Fruit fly (Drosophila melanogaster) ovary, adult (tissue): ENCODE data around the gene CG6770.

ENCODE experiments used
- CG17801 ChIP-seq: fragments of 200-800 bp; optimal IDR thresholded peaks from 2 replicates; lab custom pipeline; 2019; ENCODE audit warnings: missing biosample characterization, mild to moderate bottlenecking, missing genetic modification characterization, moderate library complexity; ENCODE audit not compliant: partially characterized antibody

The CG6770 gene

dm6 chr2L:12066617-12067251, 20.8 kb upstream of the CG6770 start, which contains the start of gene firl:
Gene firl, minus strand, starts transcription at chr2L:12066775.
- no peak for TF ChIP-seq CG17801 (GFP tag; lab: Kevin White, UChicago)

dm6 chr2L:12065683-12066386, 19.9 kb upstream of the CG6770 start:
- TF ChIP-seq CG17801 (GFP tag; lab: Kevin White, UChicago), result no peak

DNA sequence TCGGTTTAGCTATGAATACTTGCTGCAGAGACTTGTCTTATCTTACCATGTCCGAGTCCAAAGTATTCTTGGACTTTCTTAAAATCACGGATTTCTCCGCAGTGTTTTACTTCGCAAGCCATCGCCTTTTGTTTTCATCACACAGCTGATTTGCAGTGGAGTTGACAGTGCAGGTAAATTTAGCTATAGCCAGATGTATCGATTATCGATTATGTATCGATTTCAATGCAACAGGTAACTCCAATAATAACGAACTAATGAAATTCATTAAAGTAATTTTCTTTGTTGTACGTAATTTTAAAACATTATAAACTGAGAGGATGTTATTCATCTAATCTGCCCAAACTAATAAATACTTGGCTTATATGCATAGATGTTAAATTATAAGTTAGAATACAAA, 17.1 kb upstream of the CG6770 start, which contains the start of gene Rab3-GAP:
Gene Rab3-GAP, minus strand, starts transcription at position 150 of the 400 bp plus-strand sequence.
- TF ChIP-seq CG17801 (GFP tag; lab: Kevin White, UChicago), result peak; percentile 19

DNA sequence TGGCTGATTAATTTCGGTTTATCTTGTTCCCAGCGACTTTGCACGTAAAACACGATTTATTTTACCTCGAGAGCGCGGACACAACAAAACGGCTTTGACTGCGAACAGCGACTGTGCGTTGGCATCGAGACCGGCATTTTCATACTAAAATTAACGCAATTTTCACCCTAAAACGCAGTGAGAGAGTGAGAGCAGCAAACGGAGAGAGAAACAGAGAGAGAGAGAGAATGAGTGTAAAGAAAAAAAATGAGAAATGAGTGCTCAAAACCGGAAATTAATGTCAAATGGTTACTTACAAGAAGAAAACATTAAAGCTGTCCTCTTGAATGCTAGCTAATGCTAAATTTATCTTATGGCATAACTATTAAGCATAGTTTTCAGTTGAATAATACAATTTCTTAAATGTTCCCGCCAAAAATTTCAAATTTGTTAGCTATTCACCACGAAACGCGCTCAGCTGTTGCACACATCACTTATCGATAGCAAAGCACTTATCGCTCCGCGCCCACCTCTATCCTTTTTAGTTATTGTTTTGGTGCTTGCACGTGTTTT, 10.0 kb upstream of the CG6770 start, which contains the start of the genes JhI-21, RpL7-like and CG34164:
Gene JhI-21, minus strand, starts transcription at position 206 of the 552 bp plus-strand sequence.
Gene RpL7-like, plus strand, starts transcription at position 490 of the 552 bp plus-strand sequence.
Gene CG34164, plus strand, starts transcription at position 512 of the 552 bp plus-strand sequence.
- peak; percentile 31 for TF ChIP-seq CG17801 (GFP tag; lab: Kevin White, UChicago)

DNA sequence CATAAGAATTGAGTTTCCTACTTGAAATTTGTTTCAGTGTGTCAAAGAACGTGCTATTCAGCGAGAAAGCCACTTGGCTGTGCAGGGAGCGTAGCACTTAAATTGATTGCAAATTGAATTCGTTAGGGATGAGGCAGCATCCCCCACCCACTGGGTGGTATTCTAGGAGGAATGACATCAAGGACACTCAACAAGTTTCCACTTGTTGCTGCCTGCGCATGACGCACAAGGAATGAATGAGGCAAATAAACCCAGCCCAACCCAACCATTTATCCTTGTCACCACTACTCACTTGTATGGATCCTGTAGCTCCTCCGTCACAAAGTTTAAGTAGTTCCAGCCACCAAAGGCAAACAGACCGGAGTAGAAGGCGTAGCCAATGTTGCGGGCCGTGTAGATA, 7.4 kb upstream of the CG6770 start:
- no peak for TF ChIP-seq CG17801 (GFP tag; lab: Kevin White, UChicago)

dm6 chr2L:12049133-12049532, 3.2 kb upstream of the CG6770 start, which contains the start of gene PLCXD:
Gene PLCXD, plus strand, starts transcription at chr2L:12049418.
- TF ChIP-seq CG17801 (GFP tag; lab: Kevin White, UChicago), result no peak

DNA sequence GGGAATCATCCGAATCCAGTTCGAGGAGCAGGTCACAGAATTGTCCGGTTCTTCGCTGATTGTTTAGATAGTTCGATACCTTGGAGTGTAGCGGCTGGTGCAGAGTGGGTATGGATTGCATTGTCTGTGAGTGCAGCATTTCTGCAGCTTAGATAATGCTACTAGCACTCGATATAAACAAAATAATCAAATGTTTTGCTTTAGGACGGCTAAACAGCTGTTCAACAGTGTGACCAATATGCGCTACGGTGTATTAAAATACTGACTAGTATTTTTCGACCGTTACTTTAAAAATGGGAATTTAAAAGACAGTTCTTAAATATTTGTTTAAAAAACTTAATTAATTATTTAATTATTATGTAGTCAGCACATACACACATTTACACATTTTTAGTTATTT, 2.8 kb upstream of the CG6770 start, which contains the start of gene Plzf:
Gene Plzf, minus strand, starts transcription at position 196 of the 400 bp plus-strand sequence.
- TF ChIP-seq CG17801 (GFP tag; lab: Kevin White, UChicago), result no peak

- TF ChIP-seq CG17801 (GFP tag; lab: Kevin White, UChicago), result no peak
Observed at dm6 chr2L:12046856-12047230, 925 bp upstream of the CG6770 start.

- no peak for TF ChIP-seq CG17801 (GFP tag; lab: Kevin White, UChicago)
Observed at dm6 chr2L:12045578-12045940, 359 bp downstream of the CG6770 start.

DNA sequence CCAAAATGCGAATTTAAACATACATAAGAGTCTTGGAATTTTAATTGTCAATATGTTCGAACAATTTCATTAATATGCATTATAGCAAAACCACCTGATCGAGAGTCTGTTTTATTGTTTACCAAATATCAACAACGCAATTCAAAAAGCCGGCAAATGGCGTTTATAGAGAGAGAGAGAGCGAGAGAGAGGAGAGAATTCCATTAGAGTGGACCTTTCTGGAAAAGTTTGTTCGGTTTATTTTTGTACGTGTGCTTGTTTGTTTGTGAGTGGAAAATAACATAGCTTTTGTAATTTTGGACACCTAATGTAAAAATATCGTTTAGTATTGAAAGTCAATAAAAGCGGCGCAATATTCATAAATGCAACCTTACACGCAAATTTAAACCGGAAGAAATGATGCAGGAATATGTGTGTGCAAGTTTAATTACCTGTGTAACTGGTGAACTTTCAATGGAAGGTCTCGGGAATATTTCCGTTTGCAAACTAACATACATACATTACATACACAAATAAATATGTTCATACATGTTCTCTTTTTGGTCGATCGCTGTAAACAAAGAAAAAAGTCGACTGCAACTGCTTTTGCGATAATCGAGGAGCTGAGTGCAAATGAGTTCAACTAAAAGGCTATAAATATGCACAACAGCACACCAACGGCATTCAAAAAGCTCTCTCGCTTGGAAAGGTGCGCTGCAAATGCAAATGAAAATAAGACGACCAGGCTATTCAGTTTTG, 1.1 kb downstream of the CG6770 start, which contains the start of gene CG6785:
Gene CG6785, minus strand, starts transcription at position 588 of the 738 bp plus-strand sequence.
- TF ChIP-seq CG17801 (GFP tag; lab: Kevin White, UChicago), result peak; percentile 88

DNA sequence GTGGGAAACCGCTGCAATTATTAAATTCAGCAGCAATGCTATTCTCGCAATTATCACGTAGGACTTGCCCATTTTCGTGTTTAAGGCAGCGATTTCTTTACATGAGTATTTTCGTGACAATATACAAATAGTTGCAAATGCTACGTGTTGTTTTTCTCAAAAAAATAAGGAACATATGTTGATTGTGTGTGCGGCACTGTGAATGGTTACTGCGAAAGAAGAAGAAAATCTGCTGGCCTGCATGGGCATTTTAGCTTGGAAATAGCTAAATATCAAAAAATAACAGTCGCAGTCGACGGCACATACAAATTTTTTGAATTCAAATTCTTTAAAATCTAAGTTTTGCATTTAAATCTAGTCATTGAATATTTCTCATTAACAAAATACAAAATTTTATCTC, 5.4 kb downstream of the CG6770 start, which contains the start of gene CG6766:
Gene CG6766, minus strand, starts transcription at position 180 of the 400 bp plus-strand sequence.
- peak; percentile 32 for TF ChIP-seq CG17801 (GFP tag; lab: Kevin White, UChicago)

dm6 chr2L:12038177-12038581, 7.7 kb downstream of the CG6770 start, which contains the start of gene Tom70:
Gene Tom70, minus strand, starts transcription at chr2L:12038511.
- peak; percentile 30 for TF ChIP-seq CG17801 (GFP tag; lab: Kevin White, UChicago)

dm6 chr2L:12033890-12034289, 12.0 kb downstream of the CG6770 start, which contains the start of gene CG18788:
Gene CG18788, plus strand, starts transcription at chr2L:12034190.
- TF ChIP-seq CG17801 (GFP tag; lab: Kevin White, UChicago), result no peak

- TF ChIP-seq CG17801 (GFP tag; lab: Kevin White, UChicago), result no peak
Observed at dm6 chr2L:12030552-12031131, 15.3 kb downstream of the CG6770 start.
